Worm (Caenorhabditis elegans): Measurements from ENCODE around the gene C33B4.2.

The C33B4.2 gene

ce11 chrII:11376598-11377108, 4.7 kb upstream of the C33B4.2 start:
- no peak for TF ChIP-seq dao-5 (tag; optimal IDR thresholded peaks at IDR 0.05)
- peak; percentile 10 for TF ChIP-seq W03F9.2 (tag; optimal IDR thresholded peaks at IDR 0.05)

ce11 chrII:11376026-11376425, 4.1 kb upstream of the C33B4.2 start:
- TF ChIP-seq W03F9.2 (tag; optimal IDR thresholded peaks at IDR 0.05) (no peak), dao-5 (tag; optimal IDR thresholded peaks at IDR 0.05) (no peak), him-1 (tag; optimal IDR thresholded peaks at IDR 0.05) (no peak)

ce11 chrII:11361751-11362150, 10.2 kb downstream of the C33B4.2 start:
- TF ChIP-seq him-1 (tag; optimal IDR thresholded peaks at IDR 0.05) (no peak), dao-5 (tag; optimal IDR thresholded peaks at IDR 0.05) (no peak), W03F9.2 (tag; optimal IDR thresholded peaks at IDR 0.05) (no peak)

DNA sequence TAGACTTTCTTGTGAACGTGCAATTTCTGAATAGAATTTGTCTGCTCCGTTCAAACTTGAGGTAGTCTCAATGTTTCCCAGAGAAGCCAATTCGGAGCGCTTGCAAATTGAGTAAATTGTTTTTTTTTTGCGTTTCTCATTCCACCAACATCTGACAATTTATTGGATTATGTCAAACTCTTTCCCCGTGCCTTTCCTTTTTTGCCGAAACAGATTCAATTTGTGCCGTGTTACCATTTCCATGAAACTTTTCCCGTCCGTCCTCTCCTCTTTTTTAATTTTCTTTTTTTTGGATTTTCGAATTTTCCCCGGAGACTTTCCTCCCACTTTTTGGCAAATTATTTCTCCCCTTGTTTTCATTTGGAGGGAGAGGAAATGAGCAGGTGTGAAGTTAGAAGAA, 18.5 kb downstream of the C33B4.2 start:
- TF ChIP-seq W03F9.2 (tag; optimal IDR thresholded peaks at IDR 0.05) (no peak), him-1 (tag; optimal IDR thresholded peaks at IDR 0.05) (no peak), dao-5 (tag; optimal IDR thresholded peaks at IDR 0.05) (no peak)

DNA sequence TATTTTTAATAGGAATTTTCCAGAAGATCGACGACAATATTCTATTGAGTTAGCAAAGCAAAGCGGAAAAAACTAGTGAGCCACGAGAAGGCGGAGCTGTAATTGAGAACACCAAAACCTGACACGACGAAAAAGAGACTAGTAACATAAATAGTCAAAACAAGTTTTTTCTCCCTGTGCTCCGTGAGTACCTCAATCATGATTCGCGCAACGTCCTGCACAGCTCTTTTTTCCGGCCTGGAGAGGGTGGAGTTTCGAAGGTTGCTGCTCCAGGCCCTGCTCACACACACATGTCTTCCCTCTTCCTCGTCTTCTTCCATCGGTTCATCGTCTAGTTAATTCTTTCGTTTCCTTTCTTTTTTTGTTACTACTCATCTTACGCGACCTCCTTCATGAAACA, 20.3 kb downstream of the C33B4.2 start, which contains the start of gene clh-2:
TSS of gene clh-2 (plus strand) at position 301 of the 400 bp plus-strand sequence.
- TF ChIP-seq him-1 (tag; optimal IDR thresholded peaks at IDR 0.05): no peak
- TF ChIP-seq W03F9.2 (tag; optimal IDR thresholded peaks at IDR 0.05): no peak
- TF ChIP-seq dao-5 (tag; optimal IDR thresholded peaks at IDR 0.05): no peak

DNA sequence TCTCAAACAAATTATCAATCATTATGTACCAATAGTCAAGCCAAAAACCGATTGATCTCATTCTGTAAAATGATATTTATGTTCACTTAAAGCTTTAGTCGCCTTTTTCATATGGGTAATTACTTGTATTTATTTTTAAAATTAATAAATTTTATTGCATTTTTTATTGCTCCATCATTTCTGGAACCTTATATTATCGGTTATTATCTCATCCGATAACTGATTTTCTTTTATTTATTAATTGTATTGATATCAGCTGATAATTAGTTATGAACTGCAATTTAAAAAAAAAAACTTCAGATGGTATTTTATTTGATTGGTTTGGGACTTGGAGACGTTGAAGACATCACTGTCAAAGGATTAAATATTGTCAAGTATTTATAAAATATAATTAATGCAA, 22.1 kb downstream of the C33B4.2 start, which contains the start of gene dph-5:
TSS of gene dph-5 (plus strand) at position 301 of the 400 bp plus-strand sequence.
- TF ChIP-seq him-1 (tag; optimal IDR thresholded peaks at IDR 0.05): no peak
- TF ChIP-seq dao-5 (tag; optimal IDR thresholded peaks at IDR 0.05): no peak
- TF ChIP-seq W03F9.2 (tag; optimal IDR thresholded peaks at IDR 0.05): no peak

- no peak for TF ChIP-seq dao-5 (tag; optimal IDR thresholded peaks at IDR 0.05)
- TF ChIP-seq him-1 (tag; optimal IDR thresholded peaks at IDR 0.05): peak; percentile 27
- TF ChIP-seq W03F9.2 (tag; optimal IDR thresholded peaks at IDR 0.05): peak; percentile 20
Observed at ce11 chrII:11347878-11348556, 23.9 kb downstream of the C33B4.2 start, which contains the start of the genes B0491.6 and pigm-1. Gene B0491.6 (minus strand): TSS chrII:11348343. Gene pigm-1 (plus strand): TSS chrII:11348445.

- TF ChIP-seq W03F9.2 (tag; optimal IDR thresholded peaks at IDR 0.05): peak; percentile 87
- no peak for TF ChIP-seq dao-5 (tag; optimal IDR thresholded peaks at IDR 0.05)
- peak; percentile 45 for TF ChIP-seq him-1 (tag; optimal IDR thresholded peaks at IDR 0.05)
Observed at ce11 chrII:11345570-11346029, 26.3 kb downstream of the C33B4.2 start, which contains the start of gene nduf-11. Gene nduf-11 (minus strand): TSS chrII:11345620.

DNA sequence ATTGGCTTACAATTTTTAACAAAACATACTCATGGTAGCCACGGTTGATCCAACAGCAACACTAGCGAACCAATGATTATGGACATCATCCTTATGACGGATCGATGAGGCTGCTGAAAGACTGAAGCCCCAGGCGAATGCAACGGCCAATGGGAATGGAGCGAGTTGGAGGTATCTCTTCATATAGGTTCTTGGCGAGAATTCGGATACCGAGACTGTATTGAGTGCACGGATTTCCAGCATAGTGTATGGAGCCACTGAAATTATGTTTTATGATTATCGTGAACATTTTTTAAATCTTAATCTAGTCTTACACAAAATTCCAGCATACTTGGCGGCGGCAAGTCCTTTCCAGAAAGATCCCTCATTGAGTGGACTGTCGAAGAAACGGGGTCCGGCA, 27.4 kb downstream of the C33B4.2 start:
- TF ChIP-seq W03F9.2 (tag; optimal IDR thresholded peaks at IDR 0.05) (no peak), dao-5 (tag; optimal IDR thresholded peaks at IDR 0.05) (no peak), him-1 (tag; optimal IDR thresholded peaks at IDR 0.05) (no peak)

DNA sequence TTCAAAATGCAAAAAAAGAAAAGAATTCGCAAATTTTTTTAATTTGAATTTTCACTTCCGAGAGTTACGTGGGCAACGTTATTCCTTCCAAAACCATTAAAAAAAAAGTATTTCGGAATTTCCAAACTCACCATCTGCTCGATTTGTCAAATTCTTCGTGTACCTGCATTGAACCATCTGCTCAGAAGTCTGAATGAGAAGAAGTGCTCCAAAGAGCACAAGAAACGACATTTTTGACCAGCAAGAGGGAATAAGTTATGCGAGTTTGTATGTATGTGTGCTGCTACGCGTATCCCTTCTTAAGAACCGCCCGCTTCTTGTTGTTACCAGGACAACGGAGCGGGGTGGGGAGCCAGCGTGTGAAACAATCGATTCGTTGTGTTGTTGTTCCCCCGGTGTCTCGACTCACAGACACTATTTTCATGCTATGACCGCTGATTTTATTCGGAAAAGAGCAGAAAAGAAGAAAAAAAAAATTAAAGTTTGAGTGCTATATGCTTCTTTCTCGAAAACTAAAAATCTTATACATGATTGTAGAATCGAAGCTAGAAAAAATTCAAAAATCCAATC, 28.6 kb downstream of the C33B4.2 start, which contains the start of gene lgc-20:
TSS of gene lgc-20 (minus strand) at position 311 of the 570 bp plus-strand sequence.
- TF ChIP-seq him-1 (tag; optimal IDR thresholded peaks at IDR 0.05): no peak

DNA sequence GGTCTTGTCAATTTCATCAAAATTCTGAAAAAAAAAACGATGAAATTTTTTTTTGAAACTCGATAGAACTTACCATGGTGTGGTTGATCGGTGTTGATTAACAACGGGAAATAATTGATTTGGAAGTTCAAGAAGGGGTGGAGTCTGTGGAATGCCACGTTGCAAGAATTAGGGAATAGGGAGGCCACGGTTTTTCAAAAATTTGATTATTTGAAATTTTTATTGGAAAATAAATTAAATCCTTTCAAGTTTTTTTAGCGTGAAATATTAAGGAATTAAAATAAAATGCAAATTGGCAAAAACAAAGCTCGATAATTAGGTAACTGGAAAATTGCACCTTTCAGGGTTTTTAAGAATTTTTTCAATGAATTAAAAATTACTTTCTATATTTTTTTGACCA, 32.4 kb downstream of the C33B4.2 start, which contains the start of gene rmd-3:
TSS of gene rmd-3 (minus strand) at position 101 of the 400 bp plus-strand sequence.
- TF ChIP-seq W03F9.2 (tag; optimal IDR thresholded peaks at IDR 0.05) (no peak), dao-5 (tag; optimal IDR thresholded peaks at IDR 0.05) (no peak), him-1 (tag; optimal IDR thresholded peaks at IDR 0.05) (no peak)

ce11 chrII:11337497-11338040, 34.4 kb downstream of the C33B4.2 start, which contains the start of gene sqt-1:
Gene sqt-1 (minus strand): TSS chrII:11337837.
- no peak for TF ChIP-seq W03F9.2 (tag; optimal IDR thresholded peaks at IDR 0.05)
- no peak for TF ChIP-seq dao-5 (tag; optimal IDR thresholded peaks at IDR 0.05)
- no peak for TF ChIP-seq him-1 (tag; optimal IDR thresholded peaks at IDR 0.05)

DNA sequence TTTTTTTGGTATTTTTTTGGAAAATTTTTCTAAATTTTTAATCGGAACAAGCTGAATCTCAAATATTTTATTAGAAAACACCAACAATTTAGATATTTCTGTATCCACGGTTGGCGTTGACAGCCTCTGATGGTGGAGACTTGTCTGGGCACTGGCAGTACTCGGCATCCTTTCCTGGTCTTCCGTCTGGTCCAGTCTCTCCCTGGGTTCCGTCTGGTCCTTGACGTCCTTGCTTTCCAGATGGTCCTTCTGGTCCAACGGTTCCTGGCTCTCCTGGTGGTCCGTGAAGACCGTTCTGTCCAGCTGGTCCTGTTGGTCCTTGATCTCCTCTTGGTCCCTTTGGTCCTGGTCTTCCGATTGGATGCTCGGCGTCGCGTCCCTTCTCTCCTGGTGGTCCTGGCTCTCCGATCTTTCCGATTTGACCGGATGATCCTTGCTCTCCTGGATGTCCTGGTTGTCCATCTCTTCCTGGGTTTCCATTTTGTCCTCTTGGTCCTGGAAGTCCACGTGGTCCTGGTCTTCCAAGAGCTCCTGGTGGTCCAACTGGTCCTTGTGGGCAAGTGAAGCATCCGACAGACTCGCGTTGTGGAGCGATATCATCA, 35.2 kb downstream of the C33B4.2 start:
- TF ChIP-seq dao-5 (tag; optimal IDR thresholded peaks at IDR 0.05) (no peak), him-1 (tag; optimal IDR thresholded peaks at IDR 0.05) (no peak), W03F9.2 (tag; optimal IDR thresholded peaks at IDR 0.05) (no peak)

Measured in whole organism, L4/young adult.